Fruit fly (Drosophila melanogaster): ENCODE measurements around the gene CG6136.

The CG6136 gene

dm6 chr3R:15366839-15367238, 5.2 kb downstream of the CG6136 start:
- TF ChIP-seq HLH106 (tag; optimal IDR thresholded peaks at IDR 0.05): peak; percentile 48
- no peak for TF ChIP-seq h (GFP tag; optimal IDR thresholded peaks at IDR 0.05)
- TF ChIP-seq rgr (GFP tag; optimal IDR thresholded peaks at IDR 0.05): peak; percentile 28
- TF ChIP-seq OdsH (GFP tag; optimal IDR thresholded peaks at IDR 0.05): peak; percentile 8
- no peak for TF ChIP-seq Hr78 (GFP tag; optimal IDR thresholded peaks at IDR 0.05)
- TF ChIP-seq ey (GFP tag; optimal IDR thresholded peaks at IDR 0.05): peak; percentile 31
- no peak for TF ChIP-seq Dif (GFP tag; optimal IDR thresholded peaks at IDR 0.05; ENCODE audit: partially characterized antibody)
- peak; percentile 44 for TF ChIP-seq Sp1 (GFP tag; optimal IDR thresholded peaks at IDR 0.05)
- no peak for TF ChIP-seq Hnf4 (GFP tag; optimal IDR thresholded peaks at IDR 0.05)
- TF ChIP-seq N (GFP tag; optimal IDR thresholded peaks at IDR 0.05): no peak
- no peak for TF ChIP-seq lola (GFP tag; optimal IDR thresholded peaks at IDR 0.05)
- peak in 1 of 2 experiments; percentile 63 for TF ChIP-seq foxo (GFP tag; optimal IDR thresholded peaks at IDR 0.05)

DNA sequence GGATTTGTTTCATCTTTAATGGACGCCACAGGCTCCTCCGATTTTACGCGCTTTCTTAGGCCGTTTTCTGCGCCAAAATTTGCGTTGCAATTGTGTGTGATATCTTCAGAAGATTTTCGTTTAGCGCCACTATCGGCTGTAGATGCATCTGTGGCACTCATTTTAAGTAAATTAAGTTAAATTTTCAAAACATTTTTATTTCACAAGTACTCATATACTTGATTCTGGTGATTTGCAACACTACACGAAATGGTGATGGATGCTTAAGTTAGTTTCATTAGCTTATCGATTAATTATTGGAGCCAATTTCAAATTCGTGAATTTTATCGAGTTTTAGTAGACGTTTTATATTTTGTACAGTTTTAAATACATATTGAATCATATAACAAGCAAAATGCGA, 8.4 kb downstream of the CG6136 start, which contains the start of gene CG6171:
TSS of gene CG6171 (minus strand) at position 250 of the 400 bp plus-strand sequence.
- no peak for TF ChIP-seq Sp1 (GFP tag; optimal IDR thresholded peaks at IDR 0.05)
- TF ChIP-seq dsf (GFP tag; optimal IDR thresholded peaks at IDR 0.05; ENCODE audit: borderline replicate concordance): no peak
- peak; percentile 22 for TF ChIP-seq lola (GFP tag; optimal IDR thresholded peaks at IDR 0.05)
- TF ChIP-seq usp (GFP tag; optimal IDR thresholded peaks at IDR 0.05): no peak
- TF ChIP-seq jim (GFP tag; optimal IDR thresholded peaks at IDR 0.05): no peak
- TF ChIP-seq Dfd (GFP tag; optimal IDR thresholded peaks at IDR 0.05): no peak
- TF ChIP-seq Hr83 (GFP tag; optimal IDR thresholded peaks at IDR 0.05; ENCODE audit: poor library complexity, severe bottlenecking): peak; percentile 23
- TF ChIP-seq foxo (GFP tag; optimal IDR thresholded peaks at IDR 0.05): no peak
- peak; percentile 36 for TF ChIP-seq rgr (GFP tag; optimal IDR thresholded peaks at IDR 0.05)
- no peak for TF ChIP-seq Myc (optimal IDR thresholded peaks at IDR 0.05)

DNA sequence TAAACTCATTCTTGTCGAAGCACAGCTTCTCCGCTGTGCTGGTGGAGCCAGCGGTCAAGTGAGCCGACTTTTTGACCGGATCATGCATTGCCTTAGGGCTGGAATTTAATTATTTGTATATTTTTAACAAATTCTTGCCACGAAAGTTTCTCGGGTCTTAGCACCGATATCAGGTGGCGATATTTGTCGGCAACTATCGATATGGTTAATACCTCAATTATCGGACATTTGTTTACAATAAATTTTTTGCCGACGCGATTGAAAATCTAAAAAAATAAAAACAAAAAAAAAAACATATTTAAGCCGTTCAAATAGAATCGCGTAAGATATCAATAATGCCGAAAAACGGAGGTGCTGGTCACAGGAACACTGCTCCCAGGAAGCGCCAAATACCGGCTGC, 10.5 kb downstream of the CG6136 start, which contains the start of the genes Cog2 and Trax:
TSS of gene Cog2 (minus strand) at position 168 of the 400 bp plus-strand sequence.
TSS of gene Trax (plus strand) at position 203 of the 400 bp plus-strand sequence.
- no peak for TF ChIP-seq br (GFP tag; optimal IDR thresholded peaks at IDR 0.05)
- TF ChIP-seq dmrt93B (GFP tag; optimal IDR thresholded peaks at IDR 0.05): no peak
- TF ChIP-seq HLH106 (tag; optimal IDR thresholded peaks at IDR 0.05): no peak
- no peak for TF ChIP-seq Hr83 (GFP tag; optimal IDR thresholded peaks at IDR 0.05; ENCODE audit: poor library complexity, severe bottlenecking)
- no peak for TF ChIP-seq GATAd (GFP tag; optimal IDR thresholded peaks at IDR 0.05)
- TF ChIP-seq CG32264 (GFP tag; optimal IDR thresholded peaks at IDR 0.05): no peak
- no peak for TF ChIP-seq woc (GFP tag; optimal IDR thresholded peaks at IDR 0.05)
- TF ChIP-seq Hnf4 (GFP tag; optimal IDR thresholded peaks at IDR 0.05): no peak
- no peak for TF ChIP-seq dl (GFP tag; optimal IDR thresholded peaks at IDR 0.05; ENCODE audit: insufficient read depth in 1 of 2, partially characterized antibody in 2 of 2)
- TF ChIP-seq CG9705 (GFP tag; optimal IDR thresholded peaks at IDR 0.05): no peak
- TF ChIP-seq Abd-B (GFP tag; optimal IDR thresholded peaks at IDR 0.05): no peak
- no peak for TF ChIP-seq brk (GFP tag; optimal IDR thresholded peaks at IDR 0.05)
- TF ChIP-seq lola (GFP tag; optimal IDR thresholded peaks at IDR 0.05): no peak
- TF ChIP-seq rgr (GFP tag; optimal IDR thresholded peaks at IDR 0.05): no peak
- no peak for TF ChIP-seq h (GFP tag; optimal IDR thresholded peaks at IDR 0.05)
- TF ChIP-seq CrebA (GFP tag; optimal IDR thresholded peaks at IDR 0.05; ENCODE audit: borderline replicate concordance): no peak
- no peak for TF ChIP-seq sv (GFP tag; optimal IDR thresholded peaks at IDR 0.05)

DNA sequence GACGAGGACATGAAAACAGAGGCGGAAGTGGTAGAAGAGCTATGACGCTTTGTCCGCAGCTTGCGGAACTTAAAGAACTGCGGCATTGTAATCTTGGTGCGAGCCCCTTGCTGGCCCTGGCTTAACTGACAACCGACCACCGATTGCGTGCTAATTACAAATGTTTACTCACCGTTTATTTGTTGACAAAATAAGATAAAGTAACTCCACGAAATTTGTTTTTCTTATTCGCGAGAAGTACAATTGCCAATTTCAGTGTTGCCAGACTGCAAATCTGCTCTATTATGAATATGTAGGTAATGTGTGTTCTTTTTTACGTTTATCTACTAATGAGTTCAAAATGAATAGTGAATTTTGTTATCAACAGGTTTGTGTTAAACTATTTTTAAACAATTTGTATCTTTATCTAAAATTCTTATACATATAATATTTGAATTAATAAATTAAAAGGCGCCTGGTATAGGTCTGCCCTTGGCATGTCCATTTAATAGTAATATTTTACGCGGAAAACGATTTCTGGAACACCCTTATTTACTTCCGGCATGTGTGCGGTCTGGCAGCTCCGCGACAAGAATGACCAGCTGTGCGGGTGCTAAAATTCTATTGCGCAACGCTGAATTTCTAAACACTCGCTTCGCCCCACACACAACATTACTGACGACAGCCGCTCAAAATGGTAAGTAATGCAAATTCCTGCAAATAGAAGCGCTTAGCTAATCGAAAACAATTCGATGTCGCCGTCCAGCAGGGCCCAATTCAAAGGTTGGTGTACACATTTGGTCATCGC, 15.2 kb downstream of the CG6136 start, which contains the start of the genes Atg4b and Hibch:
TSS of gene Atg4b (minus strand) at position 280 of the 787 bp plus-strand sequence.
TSS of gene Hibch (plus strand) at position 585 of the 787 bp plus-strand sequence.
- TF ChIP-seq ey (GFP tag; optimal IDR thresholded peaks at IDR 0.05) (peak; percentile 56), fru (GFP tag; optimal IDR thresholded peaks at IDR 0.05) (peak; percentile 89), jim (GFP tag; optimal IDR thresholded peaks at IDR 0.05) (no peak), psq (GFP tag; optimal IDR thresholded peaks at IDR 0.05) (peak; percentile 73), CG9705 (GFP tag; optimal IDR thresholded peaks at IDR 0.05) (peak; percentile 82), Sp1 (GFP tag; optimal IDR thresholded peaks at IDR 0.05) (peak; percentile 84), rgr (GFP tag; optimal IDR thresholded peaks at IDR 0.05) (peak; percentile 80), pan (optimal IDR thresholded peaks at IDR 0.05) (no peak), HLH106 (tag; optimal IDR thresholded peaks at IDR 0.05) (peak; percentile 93), GATAd (GFP tag; optimal IDR thresholded peaks at IDR 0.05) (no peak), N (GFP tag; optimal IDR thresholded peaks at IDR 0.05) (no peak), h (GFP tag; optimal IDR thresholded peaks at IDR 0.05) (peak; percentile 76), foxo (GFP tag; optimal IDR thresholded peaks at IDR 0.05) (peak in 1 of 2 experiments; percentile 83), Mio (GFP tag; optimal IDR thresholded peaks at IDR 0.05) (no peak), Hnf4 (GFP tag; optimal IDR thresholded peaks at IDR 0.05) (no peak), sv (GFP tag; optimal IDR thresholded peaks at IDR 0.05) (peak; percentile 26), Rel (GFP tag; optimal IDR thresholded peaks at IDR 0.05) (no peak), Rel (tag; optimal IDR thresholded peaks at IDR 0.05) (peak; percentile 84), br (GFP tag; optimal IDR thresholded peaks at IDR 0.05) (peak; percentile 57), OdsH (GFP tag; optimal IDR thresholded peaks at IDR 0.05) (peak; percentile 75)
